Worm (Caenorhabditis elegans) whole organism, young adult: ENCODE measurements around the gene srh-92.

ENCODE experiments used
- D2030.7 ChIP-seq: fragments of 200-800 bp; sonication (Bioruptor generic); IDR thresholded peaks from 2 replicates; pipeline ENCODE4 v1.3.6; 2022; ENCODE audit warnings: missing genetic modification reagents, missing genetic modification characterization, missing compliant biosample characterization
- F33H1.4 ChIP-seq: fragments of 200-800 bp; sonication (Bioruptor generic); IDR thresholded peaks from 2 replicates; pipeline ENCODE4 v1.3.6; 2022; ENCODE audit warnings: missing genetic modification reagents, missing genetic modification characterization, missing compliant biosample characterization
- F37B4.10 ChIP-seq: fragments of 200-800 bp; sonication (Bioruptor generic); IDR thresholded peaks from 2 replicates; pipeline ENCODE4 v1.3.6; 2022; ENCODE audit warnings: missing genetic modification characterization, missing compliant biosample characterization
- F57C9.4 ChIP-seq: sonication (generic microtip); optimal IDR thresholded peaks from 2 replicates; lab custom pipeline; 2017; ENCODE audit warnings: mild to moderate bottlenecking, missing genetic modification characterization, missing compliant biosample characterization
- K11D2.4 ChIP-seq: fragments of 200-800 bp; sonication (Bioruptor generic); IDR thresholded peaks from 2 replicates; pipeline ENCODE4 v1.3.6; 2022; ENCODE audit warnings: missing genetic modification reagents, missing genetic modification characterization, missing compliant biosample characterization
- T07F8.4 ChIP-seq: sonication (generic microtip); optimal IDR thresholded peaks from 2 replicates; lab custom pipeline; 2016; ENCODE audit warnings: mild to moderate bottlenecking, missing genetic modification characterization, moderate library complexity, missing compliant biosample characterization
- Y56A3A.18 ChIP-seq: fragments of 200-800 bp; sonication (Bioruptor generic); IDR thresholded peaks from 2 replicates; pipeline ENCODE4 v1.3.6; 2022; ENCODE audit warnings: missing genetic modification reagents, missing genetic modification characterization, missing compliant biosample characterization
- Y67H2A.10 ChIP-seq: fragments of 200-800 bp; sonication (Bioruptor generic); conservative IDR thresholded peaks from 2 replicates; pipeline ENCODE4 v1.3.6; 2022; ENCODE audit warnings: missing genetic modification reagents, missing genetic modification characterization, missing compliant biosample characterization
- Y79H2A.3 ChIP-seq: fragments of 200-800 bp; sonication (Bioruptor generic); conservative IDR thresholded peaks from 2 replicates; pipeline ENCODE4 v1.3.6; 2022; ENCODE audit warnings: missing genetic modification reagents, missing genetic modification characterization, missing compliant biosample characterization
- ZK185.1 ChIP-seq: sonication (generic microtip); optimal IDR thresholded peaks from 2 replicates; lab custom pipeline; 2016; ENCODE audit warnings: mild to moderate bottlenecking, missing genetic modification characterization, missing compliant biosample characterization; ENCODE audit not compliant: poor library complexity, severe bottlenecking
- aptf-2 ChIP-seq: fragments of 200-800 bp; sonication (Bioruptor generic); conservative IDR thresholded peaks from 2 replicates; pipeline ENCODE4 v1.3.6; 2022; ENCODE audit warnings: missing genetic modification reagents, missing genetic modification characterization, missing compliant biosample characterization
- aptf-3 ChIP-seq: fragments of 200-800 bp; sonication (Bioruptor generic); IDR thresholded peaks from 2 replicates; pipeline ENCODE4 v1.3.6; 2022; ENCODE audit warnings: missing genetic modification characterization, missing compliant biosample characterization
- athp-1 ChIP-seq: sonication (generic microtip); optimal IDR thresholded peaks from 2 replicates; lab custom pipeline; 2017; ENCODE audit warnings: mild to moderate bottlenecking, missing genetic modification characterization, missing compliant biosample characterization
- attf-5 ChIP-seq: fragments of 200-800 bp; sonication (Bioruptor generic); optimal IDR thresholded peaks from 2 replicates; lab custom pipeline; 2018; ENCODE audit warnings: mild to moderate bottlenecking, missing genetic modification characterization, missing compliant biosample characterization
- attf-6 ChIP-seq: fragments of 200-800 bp; sonication (Bioruptor generic); IDR thresholded peaks from 2 replicates; pipeline ENCODE4 v1.3.6; 2022; ENCODE audit warnings: missing genetic modification reagents, missing genetic modification characterization, missing compliant biosample characterization
- bed-1 ChIP-seq: fragments of 200-800 bp; sonication (Bioruptor generic); IDR thresholded peaks from 2 replicates; pipeline ENCODE4 v1.3.6; 2022; ENCODE audit warnings: missing genetic modification reagents, missing genetic modification characterization, missing compliant biosample characterization
- bed-2 ChIP-seq: fragments of 200-800 bp; sonication (Bioruptor generic); IDR thresholded peaks from 2 replicates; pipeline ENCODE4 v1.3.6; 2022; ENCODE audit warnings: missing genetic modification reagents, missing genetic modification characterization, missing compliant biosample characterization
- ccch-3 ChIP-seq: fragments of 200-800 bp; sonication (Bioruptor generic); optimal IDR thresholded peaks from 2 replicates; lab custom pipeline; 2018; ENCODE audit warnings: mild to moderate bottlenecking, missing genetic modification characterization, missing compliant biosample characterization
- cebp-1 ChIP-seq, 2 experiments: fragments of 200-800 bp in 1 of 2; sonication (Bioruptor generic) in 1 of 2; sonication (generic microtip) in 1 of 2; IDR thresholded peaks in 1 of 2; optimal IDR thresholded peaks in 1 of 2; 2 replicates each; pipeline versions ENCODE4 v1.3.6 to Lab custom; 2017 to 2022; ENCODE audit warnings: missing compliant biosample characterization in 2 of 2, missing genetic modification characterization in 2 of 2, mild to moderate bottlenecking in 1 of 2, missing genetic modification reagents in 1 of 2, moderate library complexity in 1 of 2
- cebp-2 ChIP-seq: fragments of 200-800 bp; sonication (Bioruptor generic); IDR thresholded peaks from 2 replicates; pipeline ENCODE4 v1.3.6; 2022; ENCODE audit warnings: missing genetic modification characterization, missing compliant biosample characterization
- ceh-100 ChIP-seq: fragments of 200-800 bp; sonication (Bioruptor generic); IDR thresholded peaks from 2 replicates; pipeline ENCODE4 v1.3.6; 2022; ENCODE audit warnings: missing genetic modification reagents, missing genetic modification characterization, missing compliant biosample characterization
- ceh-40 ChIP-seq: fragments of 200-800 bp; sonication (Bioruptor generic); IDR thresholded peaks from 2 replicates; pipeline ENCODE4 v1.3.6; 2022; ENCODE audit warnings: missing genetic modification characterization, missing compliant biosample characterization
- ceh-58 ChIP-seq: fragments of 200-800 bp; sonication (Bioruptor generic); IDR thresholded peaks from 2 replicates; pipeline ENCODE4 v1.3.6; 2022; ENCODE audit warnings: missing genetic modification characterization, missing compliant biosample characterization
- ceh-79 ChIP-seq: sonication (generic microtip); optimal IDR thresholded peaks from 2 replicates; lab custom pipeline; 2017; ENCODE audit warnings: mild to moderate bottlenecking, missing genetic modification characterization, missing compliant biosample characterization
- dpl-1 ChIP-seq: fragments of 150-350 bp; optimal IDR thresholded peaks from 2 replicates; lab custom pipeline; 2014; ENCODE audit warnings: missing biosample characterization, missing genetic modification reagents, missing genetic modification characterization
- hmg-20 ChIP-seq: fragments of 200-800 bp; sonication (Bioruptor generic); IDR thresholded peaks from 2 replicates; pipeline ENCODE4 v1.3.6; 2022; ENCODE audit warnings: missing genetic modification reagents, missing genetic modification characterization, missing compliant biosample characterization
- hrde-1 ChIP-seq: sonication (generic microtip); optimal IDR thresholded peaks from 2 replicates; lab custom pipeline; 2016; ENCODE audit warnings: missing genetic modification characterization, mild to moderate bottlenecking, missing compliant biosample characterization, moderate library complexity, missing genotype, missing genetic modification reagents, borderline replicate concordance
- hsf-1 ChIP-seq: fragments of 200-800 bp; sonication (Bioruptor generic); IDR thresholded peaks from 2 replicates; pipeline ENCODE4 v1.3.6; 2022; ENCODE audit warnings: missing genetic modification reagents, missing genetic modification characterization, missing compliant biosample characterization
- lag-1 ChIP-seq: fragments of 200-800 bp; sonication (Bioruptor generic); IDR thresholded peaks from 2 replicates; pipeline ENCODE4 v1.3.6; 2022; ENCODE audit warnings: missing genetic modification reagents, missing genetic modification characterization, missing compliant biosample characterization
- lir-1 ChIP-seq: fragments of 200-800 bp; sonication (Bioruptor generic); conservative IDR thresholded peaks from 2 replicates; pipeline ENCODE4 v1.3.6; 2022; ENCODE audit warnings: missing genetic modification reagents, missing genetic modification characterization, missing compliant biosample characterization
- madf-8 ChIP-seq: fragments of 200-800 bp; sonication (Bioruptor generic); conservative IDR thresholded peaks from 2 replicates; pipeline ENCODE4 v1.3.6; 2022; ENCODE audit warnings: missing genetic modification reagents, missing genetic modification characterization, missing compliant biosample characterization
- mcd-1 ChIP-seq: fragments of 200-800 bp; sonication (Bioruptor generic); IDR thresholded peaks from 2 replicates; pipeline ENCODE4 v1.3.6; 2022; ENCODE audit warnings: missing genetic modification reagents, missing genetic modification characterization, missing compliant biosample characterization
- nhr-27 ChIP-seq: fragments of 200-800 bp; sonication (Bioruptor generic); optimal IDR thresholded peaks from 2 replicates; lab custom pipeline; 2018; ENCODE audit warnings: mild to moderate bottlenecking, missing genetic modification characterization, moderate library complexity, missing compliant biosample characterization
- nhr-80 ChIP-seq: sonication (generic microtip); optimal IDR thresholded peaks from 2 replicates; lab custom pipeline; 2016; ENCODE audit warnings: missing genetic modification characterization, missing compliant biosample characterization
- nhr-90 ChIP-seq: sonication (generic microtip); optimal IDR thresholded peaks from 2 replicates; lab custom pipeline; 2016; ENCODE audit warnings: missing genotype, mild to moderate bottlenecking, missing genetic modification characterization, missing compliant biosample characterization
- rcor-1 ChIP-seq: fragments of 200-800 bp; sonication (Bioruptor generic); IDR thresholded peaks from 2 replicates; pipeline ENCODE4 v1.3.6; 2022; ENCODE audit warnings: missing genetic modification reagents, missing genetic modification characterization, missing compliant biosample characterization
- sea-2 ChIP-seq: fragments of 200-800 bp; sonication (Bioruptor generic); IDR thresholded peaks from 2 replicates; pipeline ENCODE4 v1.3.6; 2022; ENCODE audit warnings: missing genetic modification characterization, missing compliant biosample characterization
- somi-1 ChIP-seq: fragments of 200-800 bp; sonication (Bioruptor generic); optimal IDR thresholded peaks from 2 replicates; lab custom pipeline; 2018; ENCODE audit warnings: mild to moderate bottlenecking, missing genetic modification characterization, missing compliant biosample characterization
- tlf-1 ChIP-seq: fragments of 200-800 bp; sonication (Bioruptor generic); optimal IDR thresholded peaks from 2 replicates; lab custom pipeline; 2018; ENCODE audit warnings: mild to moderate bottlenecking, missing genetic modification characterization, missing compliant biosample characterization
- ztf-22 ChIP-seq: fragments of 200-800 bp; sonication (Bioruptor generic); optimal IDR thresholded peaks from 2 replicates; lab custom pipeline; 2018; ENCODE audit warnings: mild to moderate bottlenecking, missing genetic modification characterization, moderate library complexity, missing compliant biosample characterization
- ztf-3 ChIP-seq: fragments of 200-800 bp; sonication (Bioruptor generic); optimal IDR thresholded peaks from 2 replicates; lab custom pipeline; 2018; ENCODE audit warnings: mild to moderate bottlenecking, missing genetic modification characterization, missing compliant biosample characterization

Gene srh-92

DNA sequence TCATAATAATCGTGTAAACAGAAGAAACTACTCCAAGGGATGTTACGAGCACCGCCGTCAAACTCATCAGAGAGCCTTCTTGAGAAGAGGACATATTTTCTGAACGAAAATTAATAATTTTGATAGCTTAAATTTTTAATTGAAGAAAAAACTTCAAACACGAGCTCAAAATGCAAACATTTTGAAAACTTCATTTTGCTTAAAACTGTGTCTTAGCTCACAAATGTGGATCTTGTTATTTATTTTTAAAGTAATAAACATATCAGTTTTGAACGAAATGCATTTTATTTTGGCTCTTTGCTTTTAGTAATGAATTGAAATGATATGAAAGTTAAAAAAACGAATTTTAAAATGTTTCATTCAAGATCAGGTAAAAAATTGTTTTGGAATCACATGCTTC, 26.7 kb upstream of the srh-92 start, which contains the start of gene srbc-7:
Gene srbc-7 (minus strand): TSS at position 101 of the 400 bp plus-strand sequence.
- TF ChIP-seq lag-1 (GFP tag; lab: Robert Waterston, UW) (no peak), nhr-80 (tag; lab: Kevin White, UChicago) (no peak), mcd-1 (no peak), madf-8 (GFP tag; lab: Robert Waterston, UW) (no peak), cebp-1 (GFP tag; IDR thresholded peaks at IDR 0.05; lab: Robert Waterston, UW) (no peak), cebp-1 (tag; optimal IDR thresholded peaks at IDR 0.05; lab: Kevin White, UChicago) (no peak), nhr-27 (no peak), F37B4.10 (GFP tag; lab: Robert Waterston, UW) (no peak), hsf-1 (no peak), attf-5 (GFP tag; lab: Kevin White, UChicago) (no peak), F57C9.4 (tag; lab: Kevin White, UChicago) (no peak), F33H1.4 (GFP tag; lab: Robert Waterston, UW) (no peak), ztf-3 (GFP tag; lab: Kevin White, UChicago) (no peak), T07F8.4 (tag; lab: Kevin White, UChicago) (no peak), ccch-3 (no peak), aptf-2 (no peak)

DNA sequence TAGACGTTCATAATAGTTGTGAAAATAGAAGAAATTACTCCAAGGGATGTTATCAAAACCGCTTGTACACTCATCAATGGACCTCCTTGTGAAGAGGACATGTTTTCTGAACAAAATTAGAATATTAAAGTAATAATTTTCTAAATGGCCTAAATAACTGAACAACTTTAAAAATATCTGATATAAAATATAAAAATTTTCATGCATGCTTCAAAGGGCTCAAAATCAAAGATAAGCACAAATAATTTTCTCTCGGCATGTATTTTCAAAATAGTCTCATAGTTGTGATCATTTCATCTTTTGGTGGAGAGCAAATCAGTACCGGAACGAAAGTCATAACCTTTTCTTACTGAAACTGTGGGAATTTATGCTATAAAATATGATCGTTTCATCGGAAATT, 24.2 kb upstream of the srh-92 start, which contains the start of gene srbc-8:
Gene srbc-8 (minus strand): TSS at position 101 of the 400 bp plus-strand sequence.
- TF ChIP-seq hrde-1 (tag; lab: Kevin White, UChicago) (no peak), somi-1 (no peak), tlf-1 (no peak), dpl-1 (no peak), K11D2.4 (no peak), bed-2 (GFP tag; lab: Robert Waterston, UW) (no peak), F57C9.4 (tag; lab: Kevin White, UChicago) (no peak), ztf-22 (GFP tag; lab: Kevin White, UChicago) (no peak), ceh-100 (GFP tag; lab: Robert Waterston, UW) (no peak), Y79H2A.3 (GFP tag; lab: Robert Waterston, UW) (no peak), ceh-58 (GFP tag; lab: Robert Waterston, UW) (no peak), cebp-2 (GFP tag; lab: Robert Waterston, UW) (no peak), rcor-1 (GFP tag; lab: Robert Waterston, UW) (no peak), lir-1 (no peak), ceh-40 (GFP tag; lab: Robert Waterston, UW) (no peak), ZK185.1 (tag; lab: Kevin White, UChicago) (no peak), bed-1 (no peak)

DNA sequence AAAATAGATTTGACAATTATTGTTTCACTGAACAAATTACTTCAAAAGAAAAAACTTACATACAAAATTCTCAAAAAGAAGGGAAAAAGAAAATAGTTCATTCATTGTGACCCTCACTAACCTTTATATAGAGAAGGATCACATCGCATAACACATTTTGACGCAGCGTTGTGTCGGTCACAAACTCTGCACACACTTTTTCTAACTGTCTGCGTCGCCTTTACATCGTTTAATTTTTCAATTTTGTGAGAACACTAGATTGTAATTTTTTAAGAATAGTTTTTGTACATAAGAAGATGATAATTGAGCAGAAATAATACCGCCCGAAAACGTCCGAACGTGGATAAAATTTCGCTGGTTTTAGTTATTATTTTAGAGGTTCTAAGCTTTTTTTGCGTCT, 20.2 kb upstream of the srh-92 start, which contains the start of gene C18B10.6:
Gene C18B10.6 (minus strand): TSS at position 101 of the 400 bp plus-strand sequence.
- no peak for TF ChIP-seq aptf-2
- no peak for TF ChIP-seq nhr-90 (tag; lab: Kevin White, UChicago)
- TF ChIP-seq ceh-100 (GFP tag; lab: Robert Waterston, UW) = no peak
- TF ChIP-seq ceh-79 = no peak
- TF ChIP-seq attf-6 (GFP tag; lab: Robert Waterston, UW) = no peak
- no peak for TF ChIP-seq hmg-20 (GFP tag; lab: Robert Waterston, UW)
- TF ChIP-seq Y56A3A.18 = no peak
- TF ChIP-seq athp-1 = no peak
- no peak for TF ChIP-seq hsf-1
- no peak for TF ChIP-seq D2030.7 (GFP tag; lab: Robert Waterston, UW)
- TF ChIP-seq T07F8.4 (tag; lab: Kevin White, UChicago) = no peak
- TF ChIP-seq Y67H2A.10 (GFP tag; lab: Robert Waterston, UW) = no peak
- no peak for TF ChIP-seq aptf-3 (GFP tag; lab: Robert Waterston, UW)
- no peak for TF ChIP-seq sea-2 (GFP tag; lab: Robert Waterston, UW)
- TF ChIP-seq, all 124 proteins: peak for 0
